Fruit fly (Drosophila melanogaster) whole organism, embryonic: ENCODE data around the gene CG17343.
A peak's percentile ranks its signal among the peaks of the same experiment; 100 is the strongest.

ENCODE experiments used
- ATbp ChIP-seq: fragments of 200-800 bp; sonication (Bioruptor generic); optimal IDR thresholded peaks from 2 replicates; lab custom pipeline; 2017; ENCODE audit warnings: missing biosample characterization, mild to moderate bottlenecking, missing genetic modification characterization, missing genetic modification reagents
- B-H2 ChIP-seq: fragments of 200-800 bp; sonication (Bioruptor generic); optimal IDR thresholded peaks from 2 replicates; lab custom pipeline; 2018; ENCODE audit warnings: missing biosample characterization, mild to moderate bottlenecking, missing genetic modification characterization
- CG10274 ChIP-seq: fragments of 200-800 bp; sonication (Bioruptor generic); optimal IDR thresholded peaks from 3 replicates; lab custom pipeline; 2017; ENCODE audit warnings: missing biosample characterization, mild to moderate bottlenecking, missing genetic modification characterization
- CG10366 ChIP-seq: fragments of 200-800 bp; sonication (Bioruptor generic); IDR thresholded peaks from 2 replicates; pipeline ENCODE4 v1.3.6; 2022; ENCODE audit warnings: missing biosample characterization, missing genetic modification characterization
- CG11398 ChIP-seq: fragments of 200-800 bp; sonication (Bioruptor generic); optimal IDR thresholded peaks from 2 replicates; lab custom pipeline; 2016; ENCODE audit warnings: missing biosample characterization, missing genetic modification characterization
- CG11456 ChIP-seq: fragments of 200-800 bp; sonication (Bioruptor generic); IDR thresholded peaks from 3 replicates; pipeline ENCODE4 v1.3.6; 2022; ENCODE audit warnings: missing biosample characterization, missing genetic modification characterization
- CG12104 ChIP-seq: fragments of 200-800 bp; sonication (Bioruptor generic); optimal IDR thresholded peaks from 3 replicates; lab custom pipeline; 2016; ENCODE audit warnings: missing biosample characterization, missing genetic modification characterization
- CG12236 ChIP-seq: fragments of 200-800 bp; sonication (Bioruptor generic); optimal IDR thresholded peaks from 2 replicates; lab custom pipeline; 2016; ENCODE audit warnings: missing biosample characterization, missing genetic modification characterization
- CG13287 ChIP-seq: fragments of 200-800 bp; sonication (Bioruptor generic); IDR thresholded peaks from 2 replicates; pipeline ENCODE4 v1.3.6; 2022; ENCODE audit warnings: missing biosample characterization, missing genetic modification characterization; ENCODE audit not compliant: partially characterized antibody
- CG13894 ChIP-seq: fragments of 200-800 bp; sonication (Bioruptor generic); optimal IDR thresholded peaks from 3 replicates; lab custom pipeline; 2018; ENCODE audit warnings: missing biosample characterization, mild to moderate bottlenecking, missing genetic modification characterization, moderate library complexity
- CG15479 ChIP-seq: fragments of 200-800 bp; sonication (Bioruptor generic); optimal IDR thresholded peaks from 3 replicates; lab custom pipeline; 2019; ENCODE audit warnings: missing biosample characterization, mild to moderate bottlenecking, missing genetic modification characterization, moderate library complexity
- CG16815 ChIP-seq: fragments of 200-800 bp; sonication (Bioruptor generic); optimal IDR thresholded peaks from 3 replicates; lab custom pipeline; 2017; ENCODE audit warnings: missing biosample characterization, mild to moderate bottlenecking, missing genetic modification characterization
- CG17328 ChIP-seq: fragments of 200-800 bp; sonication (Bioruptor generic); IDR thresholded peaks from 2 replicates; pipeline ENCODE4 v1.3.6; 2022; ENCODE audit warnings: missing biosample characterization, missing genetic modification characterization
- CG17829 ChIP-seq: fragments of 200-800 bp; optimal IDR thresholded peaks from 2 replicates; lab custom pipeline; 2019; ENCODE audit warnings: missing biosample characterization, mild to moderate bottlenecking, missing genetic modification characterization, moderate library complexity
- CG1832 ChIP-seq: fragments of 200-800 bp; sonication (Bioruptor generic); optimal IDR thresholded peaks from 2 replicates; lab custom pipeline; 2017; ENCODE audit warnings: missing biosample characterization, mild to moderate bottlenecking, missing genetic modification characterization, inconsistent platforms
- CG18619 ChIP-seq: fragments of 200-800 bp; sonication (Bioruptor generic); optimal IDR thresholded peaks from 3 replicates; lab custom pipeline; 2017; ENCODE audit warnings: missing biosample characterization, mild to moderate bottlenecking, missing genetic modification characterization
- CG2889 ChIP-seq: fragments of 200-800 bp; sonication (Bioruptor generic); IDR thresholded peaks from 3 replicates; pipeline ENCODE4 v1.3.6; 2022; ENCODE audit warnings: missing biosample characterization, missing genetic modification characterization
- CG31365 ChIP-seq: fragments of 200-800 bp; sonication (Bioruptor generic); optimal IDR thresholded peaks from 2 replicates; lab custom pipeline; 2018; ENCODE audit warnings: missing biosample characterization, mild to moderate bottlenecking, missing genetic modification characterization
- CG32772 ChIP-seq: fragments of 200-800 bp; sonication (Bioruptor generic); IDR thresholded peaks from 2 replicates; pipeline ENCODE4 v1.3.6; 2022; ENCODE audit warnings: missing biosample characterization, missing genetic modification characterization
- CG6175 ChIP-seq: fragments of 200-800 bp; sonication (Bioruptor generic); IDR thresholded peaks from 3 replicates; pipeline ENCODE4 v1.3.6; 2022; ENCODE audit warnings: missing biosample characterization, missing genetic modification characterization
- CG7271 ChIP-seq: fragments of 200-800 bp; sonication (Bioruptor generic); optimal IDR thresholded peaks from 2 replicates; lab custom pipeline; 2018; ENCODE audit warnings: missing biosample characterization, mild to moderate bottlenecking, missing genetic modification characterization, moderate library complexity
- CG8089 ChIP-seq: fragments of 200-800 bp; sonication (Bioruptor generic); optimal IDR thresholded peaks from 3 replicates; lab custom pipeline; 2016; ENCODE audit warnings: missing biosample characterization, missing genetic modification characterization
- CG8478 ChIP-seq: fragments of >200 bp; optimal IDR thresholded peaks from 2 replicates; lab custom pipeline; 2018
- CG9932 ChIP-seq: fragments of 200-800 bp; sonication (Bioruptor generic); IDR thresholded peaks from 2 replicates; pipeline ENCODE4 v1.3.6; 2022; ENCODE audit warnings: missing biosample characterization, missing genetic modification characterization
- Deaf1 ChIP-seq: fragments of 200-800 bp; optimal IDR thresholded peaks from 3 replicates; lab custom pipeline; 2019; ENCODE audit warnings: missing biosample characterization, mild to moderate bottlenecking, missing genetic modification characterization, moderate library complexity
- Dek ChIP-seq: fragments of 200-800 bp; sonication (Bioruptor generic); optimal IDR thresholded peaks from 3 replicates; lab custom pipeline; 2019; ENCODE audit warnings: missing biosample characterization, mild to moderate bottlenecking, missing genetic modification characterization, moderate library complexity
- Ets97D ChIP-seq: fragments of 200-800 bp; sonication (Bioruptor generic); optimal IDR thresholded peaks from 3 replicates; lab custom pipeline; 2016; ENCODE audit warnings: missing biosample characterization, missing genetic modification characterization
- Hr51 ChIP-seq, 2 experiments: fragments of 200-800 bp; sonication (Bioruptor generic); optimal IDR thresholded peaks; 2 replicates in 1 of 2; 3 replicates in 1 of 2; lab custom pipeline; 2016 to 2018; ENCODE audit warnings: missing biosample characterization in 2 of 2, missing genetic modification characterization in 2 of 2, mild to moderate bottlenecking in 1 of 2, moderate library complexity in 1 of 2
- Med ChIP-seq: fragments of 200-800 bp; sonication (Bioruptor generic); peaks from one replicate; lab custom pipeline; 2016; ENCODE audit warnings: missing biosample characterization, missing genetic modification characterization, mild to moderate bottlenecking, inconsistent platforms, moderate library complexity
- NC2β ChIP-seq: fragments of 200-800 bp; sonication (Bioruptor generic); optimal IDR thresholded peaks from 2 replicates; lab custom pipeline; 2016; ENCODE audit warnings: missing biosample characterization, missing genetic modification characterization
- Oli ChIP-seq: fragments of 200-800 bp; sonication (Bioruptor generic); optimal IDR thresholded peaks from 2 replicates; lab custom pipeline; 2018; ENCODE audit warnings: missing biosample characterization, mild to moderate bottlenecking, missing genetic modification characterization, moderate library complexity
- Ssrp ChIP-seq: fragments of 200-800 bp; sonication (Bioruptor generic); optimal IDR thresholded peaks from 2 replicates; lab custom pipeline; 2018; ENCODE audit warnings: missing biosample characterization, mild to moderate bottlenecking, missing genetic modification characterization, moderate library complexity
- abd-A ChIP-seq: fragments of 200-800 bp; sonication (Bioruptor generic); optimal IDR thresholded peaks from 3 replicates; lab custom pipeline; 2019; ENCODE audit warnings: missing biosample characterization, mild to moderate bottlenecking, missing genetic modification characterization, moderate library complexity
- ap ChIP-seq: fragments of 200-800 bp; sonication (Bioruptor generic); IDR thresholded peaks from 2 replicates; pipeline ENCODE4 v1.3.6; 2022; ENCODE audit warnings: missing biosample characterization, missing genetic modification characterization
- cas ChIP-seq: fragments of 200-800 bp; sonication (Bioruptor generic); IDR thresholded peaks from 2 replicates; pipeline ENCODE4 v1.3.6; 2022; ENCODE audit warnings: missing biosample characterization, missing genetic modification characterization
- croc ChIP-seq: fragments of 200-800 bp; sonication (Bioruptor generic); conservative IDR thresholded peaks from 3 replicates; pipeline ENCODE4 v1.3.6; 2022; ENCODE audit warnings: missing biosample characterization, missing genetic modification characterization
- crol ChIP-seq: fragments of 200-800 bp; sonication (Bioruptor generic); IDR thresholded peaks from 2 replicates; pipeline ENCODE4 v1.3.6; 2022; ENCODE audit warnings: missing biosample characterization, missing genetic modification characterization
- dati ChIP-seq: fragments of 200-800 bp; sonication (Bioruptor generic); IDR thresholded peaks from 2 replicates; pipeline ENCODE4 v1.3.6; 2022; ENCODE audit warnings: missing biosample characterization, missing genetic modification characterization
- hbn ChIP-seq: fragments of 200-800 bp; sonication (Bioruptor generic); IDR thresholded peaks from 2 replicates; pipeline ENCODE4 v1.3.6; 2022; ENCODE audit warnings: missing biosample characterization, missing genetic modification characterization; ENCODE audit not compliant: partially characterized antibody
- luna ChIP-seq: fragments of 200-800 bp; sonication (Bioruptor generic); optimal IDR thresholded peaks from 2 replicates; lab custom pipeline; 2016; ENCODE audit warnings: missing biosample characterization, missing genetic modification characterization
- mam ChIP-seq: fragments of 200-800 bp; sonication (Bioruptor generic); optimal IDR thresholded peaks from 3 replicates; lab custom pipeline; 2016; ENCODE audit warnings: missing biosample characterization, missing genetic modification characterization
- mirr ChIP-seq: fragments of 200-800 bp; sonication (Bioruptor generic); optimal IDR thresholded peaks from 3 replicates; lab custom pipeline; 2018; ENCODE audit warnings: missing biosample characterization, mild to moderate bottlenecking, missing genetic modification characterization
- ranshi ChIP-seq: fragments of 200-800 bp; sonication (Bioruptor generic); IDR thresholded peaks from 2 replicates; pipeline ENCODE4 v1.3.6; 2022; ENCODE audit warnings: missing biosample characterization, missing genetic modification characterization
- repo ChIP-seq: fragments of 200-800 bp; sonication (Bioruptor generic); optimal IDR thresholded peaks from 2 replicates; lab custom pipeline; 2016; ENCODE audit warnings: missing biosample characterization, missing genetic modification characterization
- schlank ChIP-seq: fragments of 200-800 bp; sonication (Bioruptor generic); optimal IDR thresholded peaks from 2 replicates; lab custom pipeline; 2018; ENCODE audit warnings: missing biosample characterization, mild to moderate bottlenecking, missing genetic modification characterization
- toy ChIP-seq: fragments of 200-800 bp; sonication (Bioruptor generic); IDR thresholded peaks from 2 replicates; pipeline ENCODE4 v1.3.6; 2022; ENCODE audit warnings: missing biosample characterization, missing genetic modification characterization
- tx ChIP-seq: fragments of 200-800 bp; sonication (Bioruptor generic); optimal IDR thresholded peaks from 2 replicates; lab custom pipeline; 2016; ENCODE audit warnings: missing biosample characterization, missing genetic modification characterization

Gene CG17343

dm6 chr2L:19026491-19027197 lies 38.1 kb upstream of the CG17343 start (continued):
- TF ChIP-seq CG9932 (peak; percentile 38; the same call in 1 of the 2 replicates), ATbp (GFP tag; lab: Kevin White, UChicago) (peak; percentile 48), CG13287 (GFP tag; lab: Robert Waterston, UW) (no peak), repo (GFP tag; lab: Kevin White, UChicago) (no peak), CG32772 (GFP tag; lab: Robert Waterston, UW) (no peak), CG10366 (GFP tag; lab: Robert Waterston, UW) (peak; percentile 20; the same call in 1 of the 2 replicates), CG17829 (tag; lab: Kevin White, UChicago) (peak; percentile 21), CG18619 (GFP tag; lab: Kevin White, UChicago) (peak; percentile 60), CG2889 (GFP tag; lab: Robert Waterston, UW) (no peak), cas (GFP tag; lab: Robert Waterston, UW) (no peak), CG15479 (no peak), hbn (GFP tag; lab: Robert Waterston, UW) (no peak), Dek (peak; percentile 58), CG10274 (GFP tag; lab: Kevin White, UChicago) (no peak)

dm6 chr2L:19027246-19027886 lies 37.4 kb upstream of the CG17343 start, which contains the start of gene Sidpn:
Gene Sidpn (plus strand): TSS chr2L:19027710.
- TF ChIP-seq crol (GFP tag; lab: Robert Waterston, UW) (peak; percentile 63), ap (GFP tag; lab: Robert Waterston, UW) (no peak), CG12104 (GFP tag; lab: Kevin White, UChicago) (no peak), Deaf1 (tag; lab: Kevin White, UChicago) (peak; percentile 95), Ets97D (GFP tag; lab: Kevin White, UChicago) (no peak), mirr (peak; percentile 47), CG11398 (GFP tag; lab: Kevin White, UChicago) (no peak), CG9932 (no peak; the same call in 1 of the 2 replicates), CG8478 (lab: Kevin White, UChicago) (peak; percentile 60), CG7271 (tag; lab: Kevin White, UChicago) (no peak), CG17328 (no peak), ranshi (GFP tag; lab: Robert Waterston, UW) (0 out of 2 replicates have a peak, but pooled peaks have one; percentile 16), CG13287 (GFP tag; lab: Robert Waterston, UW) (peak; percentile 9; the same call in 1 of the 2 replicates), Hr51 (GFP tag; optimal IDR thresholded peaks at IDR 0.05; lab: Kevin White, UChicago) (peak in 1 of 2 experiments; percentile 52), luna (GFP tag; lab: Kevin White, UChicago) (no peak), CG13894 (tag; lab: Kevin White, UChicago) (peak; percentile 19), CG12236 (GFP tag; lab: Kevin White, UChicago) (no peak), CG2889 (GFP tag; lab: Robert Waterston, UW) (no peak), CG1832 (GFP tag; lab: Kevin White, UChicago) (no peak), schlank (tag; lab: Kevin White, UChicago) (no peak), CG6175 (GFP tag; lab: Robert Waterston, UW) (0 out of 3 replicates have a peak, but pooled peaks have one; percentile 12), Ssrp (tag; lab: Kevin White, UChicago) (no peak), Oli (tag; lab: Kevin White, UChicago) (no peak), croc (GFP tag; lab: Robert Waterston, UW) (no peak), B-H2 (GFP tag; lab: Kevin White, UChicago) (no peak), cas (GFP tag; lab: Robert Waterston, UW) (no peak), CG16815 (GFP tag; lab: Kevin White, UChicago) (no peak), mam (GFP tag; lab: Kevin White, UChicago) (no peak), toy (GFP tag; lab: Robert Waterston, UW) (no peak), CG8089 (no peak), Med (GFP tag; lab: Kevin White, UChicago) (peak; percentile 78), CG11456 (no peak), CG31365 (tag; lab: Kevin White, UChicago) (no peak), tx (GFP tag; lab: Kevin White, UChicago) (no peak), NC2β (GFP tag; lab: Kevin White, UChicago) (no peak), abd-A (tag; lab: Kevin White, UChicago) (peak; percentile 99), dati (GFP tag; lab: Robert Waterston, UW) (no peak)
